Worm (Caenorhabditis elegans): Measurements from ENCODE around the gene lro-1.

The lro-1 gene

DNA sequence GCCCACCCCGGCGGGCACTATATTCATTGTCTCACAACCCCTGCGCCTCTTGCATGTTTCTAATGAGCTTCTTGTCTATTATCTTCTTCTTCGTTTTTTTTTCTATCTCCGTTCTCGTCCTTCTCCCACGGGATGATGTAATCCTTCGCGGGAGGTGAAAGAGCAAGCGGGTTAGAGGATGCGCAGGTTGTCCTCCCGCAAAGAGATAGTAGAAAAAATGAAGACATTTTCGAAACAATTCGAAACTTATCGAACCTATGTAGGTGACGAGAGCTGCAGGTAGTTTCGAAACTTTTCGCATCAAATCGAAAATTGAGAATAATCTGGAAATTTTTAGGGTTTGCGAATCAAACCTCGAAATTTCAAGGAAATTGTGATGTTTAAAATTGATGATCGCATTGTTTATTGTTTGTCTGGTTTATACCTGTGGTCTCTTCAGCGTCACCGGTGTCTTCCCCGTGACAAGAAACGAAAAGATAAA, 21.6 kb upstream of the lro-1 start (continued):
- TF ChIP-seq C34F6.9 (tag; optimal IDR thresholded peaks at IDR 0.05) (peak; percentile 86), unc-55 (GFP tag; optimal IDR thresholded peaks at IDR 0.05) (peak; percentile 17), lin-39 (tag; optimal IDR thresholded peaks at IDR 0.05) (no peak), nhr-129 (tag; optimal IDR thresholded peaks at IDR 0.05) (peak; percentile 98), nhr-23 (tag; optimal IDR thresholded peaks at IDR 0.05) (no peak), nhr-12 (tag; optimal IDR thresholded peaks at IDR 0.05) (no peak), nhr-77 (tag; optimal IDR thresholded peaks at IDR 0.05) (no peak), lin-11 (tag; optimal IDR thresholded peaks at IDR 0.05) (no peak), ama-1 (optimal IDR thresholded peaks at IDR 0.05) (peak; percentile 11), ceh-16 (tag; optimal IDR thresholded peaks at IDR 0.05) (no peak), unc-39 (tag; optimal IDR thresholded peaks at IDR 0.05) (no peak), mab-5 (tag; optimal IDR thresholded peaks at IDR 0.05) (no peak), nhr-11 (tag; optimal IDR thresholded peaks at IDR 0.05) (no peak), snpc-4 (tag; optimal IDR thresholded peaks at IDR 0.05) (no peak), ZK546.5 (tag; optimal IDR thresholded peaks at IDR 0.05) (no peak), aly-2 (tag; optimal IDR thresholded peaks at IDR 0.05) (no peak), sma-9 (GFP tag; optimal IDR thresholded peaks at IDR 0.05) (peak; percentile 87), sma-9 (tag; optimal IDR thresholded peaks at IDR 0.05) (no peak), fos-1 (tag; optimal IDR thresholded peaks at IDR 0.05) (peak; percentile 90), lin-13 (GFP tag; optimal IDR thresholded peaks at IDR 0.05) (peak; percentile 8), gmeb-1 (tag; optimal IDR thresholded peaks at IDR 0.05) (peak; percentile 6), crh-2 (tag; optimal IDR thresholded peaks at IDR 0.05) (peak; percentile 42), ztf-1 (GFP tag; conservative IDR thresholded peaks at IDR 0.05) (no peak), unc-62 (GFP tag; optimal IDR thresholded peaks at IDR 0.05) (no peak)

DNA sequence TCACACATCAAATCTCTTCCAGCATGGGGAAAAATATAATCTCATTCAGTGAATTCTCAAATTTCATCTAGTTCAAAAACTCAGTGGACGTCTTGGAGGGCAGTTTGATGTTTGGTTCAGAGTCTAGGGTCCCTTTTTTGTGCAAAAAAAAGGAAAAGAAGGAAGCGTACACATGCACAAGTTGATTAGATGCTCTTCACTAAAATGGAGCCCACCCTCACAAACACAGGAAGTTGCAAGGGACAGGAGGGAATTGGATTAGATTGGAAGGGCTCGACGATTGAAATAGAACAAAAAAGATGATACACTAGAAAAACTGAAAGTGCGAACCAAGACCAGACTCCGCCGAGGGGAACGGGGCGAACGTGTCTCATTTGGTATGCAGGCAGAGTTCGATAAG, 21.0 kb upstream of the lro-1 start:
- TF ChIP-seq sem-4 (tag; optimal IDR thresholded peaks at IDR 0.05) (peak; percentile 30), zag-1 (tag; optimal IDR thresholded peaks at IDR 0.05) (peak; percentile 57), C34F6.9 (tag; optimal IDR thresholded peaks at IDR 0.05) (no peak), sma-9 (GFP tag; optimal IDR thresholded peaks at IDR 0.05) (peak; percentile 62), sma-9 (tag; optimal IDR thresholded peaks at IDR 0.05) (no peak), nhr-237 (tag; optimal IDR thresholded peaks at IDR 0.05) (no peak), fos-1 (tag; optimal IDR thresholded peaks at IDR 0.05) (no peak), lin-39 (tag; optimal IDR thresholded peaks at IDR 0.05) (no peak), elt-1 (tag; optimal IDR thresholded peaks at IDR 0.05) (no peak), unc-62 (GFP tag; optimal IDR thresholded peaks at IDR 0.05) (no peak), lin-13 (GFP tag; optimal IDR thresholded peaks at IDR 0.05) (no peak), F13H6.1 (tag; optimal IDR thresholded peaks at IDR 0.05) (no peak), mdl-1 (tag; optimal IDR thresholded peaks at IDR 0.05) (no peak), ceh-82 (tag; optimal IDR thresholded peaks at IDR 0.05) (no peak), mab-5 (tag; optimal IDR thresholded peaks at IDR 0.05) (no peak), blmp-1 (tag; optimal IDR thresholded peaks at IDR 0.05; ENCODE audit: insufficient read depth) (no peak), ceh-16 (tag; optimal IDR thresholded peaks at IDR 0.05) (no peak), dmd-4 (tag; optimal IDR thresholded peaks at IDR 0.05) (no peak), egl-27 (tag; optimal IDR thresholded peaks at IDR 0.05) (no peak), unc-55 (GFP tag; optimal IDR thresholded peaks at IDR 0.05) (no peak), lsy-2 (tag; optimal IDR thresholded peaks at IDR 0.05) (peak in 1 of 2 experiments; percentile 4), unc-39 (tag; optimal IDR thresholded peaks at IDR 0.05) (no peak), nhr-23 (tag; optimal IDR thresholded peaks at IDR 0.05) (no peak), Y55F3AM.14 (GFP tag; optimal IDR thresholded peaks at IDR 0.05) (no peak), lin-11 (tag; optimal IDR thresholded peaks at IDR 0.05) (no peak), nhr-25 (tag; optimal IDR thresholded peaks at IDR 0.05) (no peak), aly-2 (tag; optimal IDR thresholded peaks at IDR 0.05) (no peak), nhr-77 (tag; optimal IDR thresholded peaks at IDR 0.05) (no peak), sma-3 (GFP tag; optimal IDR thresholded peaks at IDR 0.05) (no peak), nhr-129 (tag; optimal IDR thresholded peaks at IDR 0.05) (no peak), ZK546.5 (tag; optimal IDR thresholded peaks at IDR 0.05) (no peak), nhr-12 (tag; optimal IDR thresholded peaks at IDR 0.05) (no peak), elt-3 (tag; optimal IDR thresholded peaks at IDR 0.05) (no peak), R02D3.7 (tag; optimal IDR thresholded peaks at IDR 0.05) (no peak), nhr-21 (tag; optimal IDR thresholded peaks at IDR 0.05) (no peak)

DNA sequence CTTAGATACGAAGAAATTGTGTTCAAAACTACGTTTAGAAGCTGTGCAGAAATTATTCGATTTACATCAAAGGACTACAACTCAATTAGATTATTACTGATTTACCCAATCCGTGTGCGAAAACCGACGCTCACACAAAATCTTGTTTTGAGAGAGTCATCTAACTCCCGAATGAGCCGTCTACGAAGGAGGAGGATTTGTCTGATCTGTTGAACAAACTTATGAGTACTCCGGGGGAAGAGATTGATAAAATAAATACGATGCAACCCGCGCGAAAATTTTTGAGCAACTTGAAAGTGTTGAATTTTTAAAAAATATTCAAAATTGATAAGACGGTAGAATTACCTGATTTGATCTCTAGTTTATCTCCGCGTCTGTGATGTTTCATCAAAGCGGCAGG, 20.6 kb upstream of the lro-1 start:
- TF ChIP-seq nhr-21 (tag; optimal IDR thresholded peaks at IDR 0.05): peak; percentile 26
- peak; percentile 1 for TF ChIP-seq sma-9 (GFP tag; optimal IDR thresholded peaks at IDR 0.05)
- TF ChIP-seq sma-9 (tag; optimal IDR thresholded peaks at IDR 0.05): no peak
- TF ChIP-seq gmeb-1 (tag; optimal IDR thresholded peaks at IDR 0.05): no peak
- TF ChIP-seq fos-1 (tag; optimal IDR thresholded peaks at IDR 0.05): no peak
- no peak for TF ChIP-seq alr-1 (tag; optimal IDR thresholded peaks at IDR 0.05)
- no peak for TF ChIP-seq nhr-6 (tag; optimal IDR thresholded peaks at IDR 0.05)
- TF ChIP-seq elt-3 (tag; optimal IDR thresholded peaks at IDR 0.05): no peak
